Fruit fly (Drosophila melanogaster): ENCODE results near the gene CG13473.
A peak's percentile ranks its signal among the peaks of the same experiment; 100 is the strongest.

CG13473 gene

dm6 chr3L:14743106-14743692 lies 14.6 kb downstream of the CG13473 start (continued):
- TF ChIP-seq Hr78 (GFP tag; optimal IDR thresholded peaks at IDR 0.05) = no peak
- TF ChIP-seq Blimp-1 (GFP tag; optimal IDR thresholded peaks at IDR 0.05) = peak; percentile 98
- TF ChIP-seq crol (GFP tag; IDR thresholded peaks at IDR 0.05) = peak; percentile 64; the same call in 1 of the 2 replicates
- no peak for TF ChIP-seq ind (GFP tag; optimal IDR thresholded peaks at IDR 0.05)
- TF ChIP-seq TFAM (GFP tag; optimal IDR thresholded peaks at IDR 0.05) = no peak
- no peak for TF ChIP-seq Stat92E (GFP tag; optimal IDR thresholded peaks at IDR 0.05)
- TF ChIP-seq Doc2 (GFP tag; IDR thresholded peaks at IDR 0.05) = no peak
- no peak for TF ChIP-seq CG32772 (GFP tag; IDR thresholded peaks at IDR 0.05)
- no peak for TF ChIP-seq NC2β (GFP tag; optimal IDR thresholded peaks at IDR 0.05)
- TF ChIP-seq CG30020 (tag; optimal IDR thresholded peaks at IDR 0.05) = no peak
- no peak for TF ChIP-seq peb (GFP tag; IDR thresholded peaks at IDR 0.05)
- no peak for TF ChIP-seq dm (GFP tag; optimal IDR thresholded peaks at IDR 0.05)
- TF ChIP-seq ci (GFP tag; IDR thresholded peaks at IDR 0.05) = no peak
- TF ChIP-seq sr (GFP tag; IDR thresholded peaks at IDR 0.05) = no peak
- no peak for TF ChIP-seq Oli (tag; optimal IDR thresholded peaks at IDR 0.05)
- no peak for TF ChIP-seq Jarid2 (GFP tag; optimal IDR thresholded peaks at IDR 0.05)

DNA sequence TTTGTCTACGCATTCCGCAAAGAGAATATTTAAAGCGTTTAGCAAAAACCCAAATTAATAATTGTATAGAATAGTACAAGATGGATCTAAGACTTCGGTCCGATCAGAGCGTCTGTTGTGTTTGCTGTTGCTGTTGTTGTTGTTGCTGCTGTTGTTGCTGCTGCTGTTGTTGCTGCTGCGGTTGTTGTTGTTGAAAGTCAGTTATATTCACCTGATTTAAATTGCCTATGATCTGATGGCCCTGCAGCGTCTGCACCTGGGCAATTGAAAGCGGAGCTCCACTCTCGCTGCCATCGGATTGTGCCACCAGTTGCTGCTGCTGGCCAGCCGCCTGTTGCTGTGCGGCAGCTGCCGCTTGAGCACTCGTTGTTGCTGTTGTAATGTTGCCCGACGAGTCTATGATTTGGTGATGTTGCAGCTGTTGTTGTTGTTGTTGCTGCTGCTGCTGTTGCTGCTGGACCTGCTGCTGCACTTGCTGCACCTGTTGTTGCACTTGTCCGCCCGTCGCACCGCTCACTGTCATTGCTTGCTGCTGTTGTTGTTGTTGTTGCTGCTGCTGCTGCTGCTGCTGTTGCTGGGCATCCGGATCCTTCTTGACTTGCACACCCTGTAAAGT lies 22.6 kb downstream of the CG13473 start:
- TF ChIP-seq Dfd (GFP tag; optimal IDR thresholded peaks at IDR 0.05) = peak in 1 of 2 experiments; percentile 20
- TF ChIP-seq Med (GFP tag) = peak; percentile 69
- no peak for TF ChIP-seq toy (GFP tag; IDR thresholded peaks at IDR 0.05)
- 0 out of 3 replicates have a peak, but pooled peaks have one; percentile 30 for TF ChIP-seq zfh1 (GFP tag; IDR thresholded peaks at IDR 0.05)
- 0 out of 2 replicates have a peak, but pooled peaks have one; percentile 13 for TF ChIP-seq Scr (GFP tag; IDR thresholded peaks at IDR 0.05; ENCODE audit: partially characterized antibody)
- peak; percentile 72 for TF ChIP-seq CG4360 (GFP tag; IDR thresholded peaks at IDR 0.05)

DNA sequence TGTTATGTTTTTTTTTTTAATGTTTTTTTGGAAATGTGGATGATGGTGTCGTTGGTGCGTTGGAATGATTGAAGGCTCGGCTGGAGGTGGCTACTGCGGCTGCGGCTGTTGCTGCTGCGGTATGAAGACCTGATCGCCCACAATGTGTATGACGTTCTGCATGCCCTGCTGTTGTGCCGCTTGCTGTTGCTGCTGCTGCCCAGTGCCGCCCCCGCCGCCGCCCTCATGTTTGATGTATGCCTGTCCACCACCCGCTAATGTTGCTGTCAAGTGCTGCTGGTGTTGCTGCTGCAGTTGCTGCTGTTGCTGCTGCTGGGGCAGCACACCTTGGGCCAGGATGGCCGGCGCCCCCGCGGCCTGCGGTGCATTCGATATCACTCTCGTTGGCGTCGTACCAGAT lies 24.3 kb downstream of the CG13473 start:
- no peak for TF ChIP-seq CG10274 (GFP tag; optimal IDR thresholded peaks at IDR 0.05)
- no peak for TF ChIP-seq bab2 (GFP tag; optimal IDR thresholded peaks at IDR 0.05)
- TF ChIP-seq gt (GFP tag; IDR thresholded peaks at IDR 0.05) = no peak
- TF ChIP-seq Hr78 (GFP tag; optimal IDR thresholded peaks at IDR 0.05) = no peak
- no peak for TF ChIP-seq Tbp (GFP tag; optimal IDR thresholded peaks at IDR 0.05)
- TF ChIP-seq lov (optimal IDR thresholded peaks at IDR 0.05) = no peak
- TF ChIP-seq lov (GFP tag; IDR thresholded peaks at IDR 0.05) = 0 out of 3 replicates have a peak, but pooled peaks have one; percentile 31
- TF ChIP-seq HLH4C (GFP tag; IDR thresholded peaks at IDR 0.05; ENCODE audit: partially characterized antibody) = no peak
- TF ChIP-seq zen (tag; optimal IDR thresholded peaks at IDR 0.05) = no peak
- no peak for TF ChIP-seq CG10959 (GFP tag; IDR thresholded peaks at IDR 0.05)
- no peak for TF ChIP-seq dysf (GFP tag; IDR thresholded peaks at IDR 0.05)
- TF ChIP-seq CG2199 (GFP tag; IDR thresholded peaks at IDR 0.05) = no peak
- TF ChIP-seq Dfd (GFP tag; optimal IDR thresholded peaks at IDR 0.05) = peak in 1 of 2 experiments; percentile 64
- TF ChIP-seq Med (GFP tag) = peak; percentile 72
- no peak for TF ChIP-seq dati (GFP tag; IDR thresholded peaks at IDR 0.05)
- no peak for TF ChIP-seq MBD-R2 (GFP tag; IDR thresholded peaks at IDR 0.05)
- no peak for TF ChIP-seq Dp (GFP tag; optimal IDR thresholded peaks at IDR 0.05)
- no peak for TF ChIP-seq CrebB (tag; optimal IDR thresholded peaks at IDR 0.05)
- no peak for TF ChIP-seq da (GFP tag; optimal IDR thresholded peaks at IDR 0.05)
- TF ChIP-seq phol (tag; optimal IDR thresholded peaks at IDR 0.05) = no peak
- TF ChIP-seq ERR (GFP tag; optimal IDR thresholded peaks at IDR 0.05) = no peak
- no peak for TF ChIP-seq onecut (GFP tag; IDR thresholded peaks at IDR 0.05)
- TF ChIP-seq bbx (GFP tag; IDR thresholded peaks at IDR 0.05; ENCODE audit: partially characterized antibody) = no peak
- no peak for TF ChIP-seq h (optimal IDR thresholded peaks at IDR 0.05)
- no peak for TF ChIP-seq CG8765 (GFP tag; IDR thresholded peaks at IDR 0.05)
- no peak for TF ChIP-seq CG31365 (tag; optimal IDR thresholded peaks at IDR 0.05)
- TF ChIP-seq Opbp (GFP tag; IDR thresholded peaks at IDR 0.05; ENCODE audit: partially characterized antibody) = 0 out of 3 replicates have a peak, but pooled peaks have one; percentile 3
- no peak for TF ChIP-seq Dip3 (GFP tag; optimal IDR thresholded peaks at IDR 0.05)
- no peak for TF ChIP-seq Nf-YA (GFP tag; IDR thresholded peaks at IDR 0.05)
